Fruit fly (Drosophila melanogaster): Measurements from ENCODE around the gene Trf2.

DNA sequence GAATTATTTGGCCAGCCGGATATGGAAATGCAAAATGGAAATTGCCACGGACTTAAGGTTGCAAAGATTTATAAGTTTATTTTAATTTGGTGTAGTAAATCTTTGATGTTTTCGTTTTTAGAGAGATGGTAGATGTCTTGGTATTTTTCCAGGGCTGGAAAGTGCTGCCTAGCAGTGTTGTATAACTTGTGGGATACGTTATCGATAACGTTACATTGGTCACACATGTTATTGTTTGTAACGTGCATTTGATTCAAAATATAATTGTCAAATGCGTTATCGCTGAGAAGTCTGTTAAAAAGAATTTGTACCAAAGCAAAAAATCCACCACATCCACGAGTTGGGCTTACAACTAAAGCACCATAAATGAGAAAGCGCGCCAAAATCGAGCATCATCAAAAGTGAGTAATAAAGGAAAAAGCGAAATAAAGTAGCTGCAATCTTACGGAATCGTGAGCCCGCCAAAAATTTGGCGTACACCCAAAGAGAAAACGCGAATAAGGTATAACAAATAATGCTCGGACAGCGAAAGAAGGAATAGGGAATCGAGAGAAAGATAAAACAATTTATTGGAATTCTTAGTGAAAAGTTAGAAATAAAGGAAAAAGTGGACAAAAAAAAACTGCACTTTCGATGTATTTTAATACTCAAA, 1.8 kb upstream of the Trf2 start, which contains the start of gene PIG-T:
- TF ChIP-seq Tbp (GFP tag; optimal IDR thresholded peaks at IDR 0.05) = no peak
- no peak for TF ChIP-seq trh (GFP tag; optimal IDR thresholded peaks at IDR 0.05)
- no peak for TF ChIP-seq CG33557 (GFP tag; optimal IDR thresholded peaks at IDR 0.05)
- TF ChIP-seq lilli (GFP tag; optimal IDR thresholded peaks at IDR 0.05) = no peak
- peak; percentile 8 for TF ChIP-seq ind (GFP tag; optimal IDR thresholded peaks at IDR 0.05)
- TF ChIP-seq CG9797 (GFP tag; optimal IDR thresholded peaks at IDR 0.05) = peak; percentile 19
- no peak for TF ChIP-seq Rx (GFP tag; IDR thresholded peaks at IDR 0.05)
- no peak for TF ChIP-seq CG34376 (GFP tag; optimal IDR thresholded peaks at IDR 0.05)
- TF ChIP-seq CG18476 (GFP tag; optimal IDR thresholded peaks at IDR 0.05) = no peak
- no peak for TF ChIP-seq ato (GFP tag; IDR thresholded peaks at IDR 0.05; ENCODE audit: partially characterized antibody)

All from whole organism, embryonic.